Worm (Caenorhabditis elegans): ENCODE measurements around the gene pfk-1.1.
A peak's percentile ranks its signal among the peaks of the same experiment; 100 is the strongest.

Gene pfk-1.1

DNA sequence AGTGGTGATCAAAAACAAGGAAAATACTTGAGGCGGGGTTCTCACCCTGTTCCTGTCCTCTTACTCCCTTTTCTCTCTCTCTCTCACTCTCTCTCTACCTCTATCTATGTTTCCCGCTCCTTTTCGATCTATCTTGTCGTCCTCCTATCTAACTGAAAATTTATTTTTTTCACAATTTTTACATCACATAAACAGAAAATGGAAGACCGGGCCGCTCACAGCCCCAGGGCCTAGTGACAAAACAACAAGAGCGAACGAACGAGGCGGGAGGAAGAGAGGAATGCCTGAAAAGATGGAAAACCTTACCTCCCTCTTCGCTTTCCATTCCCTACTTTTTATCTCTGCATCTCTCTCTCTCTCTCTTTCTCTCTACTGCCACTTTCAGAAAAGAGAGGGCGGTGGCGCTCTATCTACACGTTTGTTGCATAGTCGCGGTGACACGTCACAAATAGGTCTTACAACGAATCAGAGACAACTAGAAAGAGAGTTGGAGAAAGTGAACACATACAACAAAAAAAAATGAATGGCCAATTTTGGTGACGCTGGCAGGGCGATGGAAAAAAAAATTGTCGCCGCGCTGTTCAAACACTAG is 30.2 kb downstream of the pfk-1.1 start:
- no peak for TF ChIP-seq sdc-2 (tag; optimal IDR thresholded peaks at IDR 0.05)
- no peak for TF ChIP-seq ztf-16 (tag; optimal IDR thresholded peaks at IDR 0.05)
- no peak for TF ChIP-seq tbx-7 (tag; optimal IDR thresholded peaks at IDR 0.05)
- no peak for TF ChIP-seq ref-2 (tag; optimal IDR thresholded peaks at IDR 0.05)
- TF ChIP-seq fkh-10 (GFP tag; optimal IDR thresholded peaks at IDR 0.05) = no peak
- TF ChIP-seq ahr-1 (tag; optimal IDR thresholded peaks at IDR 0.05) = no peak

DNA sequence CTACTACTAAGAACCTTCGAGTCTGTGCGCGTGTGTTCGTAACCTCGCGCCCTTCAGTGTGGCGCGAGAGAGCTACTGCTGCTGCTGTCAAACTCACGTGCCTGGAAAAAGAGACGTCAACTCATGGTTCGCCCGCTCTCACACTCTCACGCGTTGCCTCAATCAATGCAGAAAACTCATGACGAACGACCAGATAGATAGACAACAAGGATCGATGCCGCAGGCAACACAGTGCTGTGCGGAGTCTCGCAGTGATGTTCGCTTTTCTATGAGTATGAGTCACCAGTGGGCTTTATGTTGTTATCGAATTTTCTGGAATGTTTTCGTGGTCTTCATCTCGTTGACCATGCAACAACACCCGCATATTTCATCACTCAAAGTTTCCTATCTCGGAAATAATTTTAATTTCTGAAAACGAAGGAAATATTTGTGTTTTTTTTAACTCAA is 30.9 kb downstream of the pfk-1.1 start:
- peak; percentile 79 for TF ChIP-seq unc-55 (GFP tag; optimal IDR thresholded peaks at IDR 0.05)
- TF ChIP-seq ceh-18 (tag; optimal IDR thresholded peaks at IDR 0.05) = peak; percentile 21
- TF ChIP-seq ztf-16 (tag; optimal IDR thresholded peaks at IDR 0.05) = no peak
- TF ChIP-seq hlh-30 (tag; optimal IDR thresholded peaks at IDR 0.05; ENCODE audit: insufficient read depth) = peak; percentile 71

- TF ChIP-seq ceh-30 (tag; optimal IDR thresholded peaks at IDR 0.05) = no peak
- TF ChIP-seq hlh-30 (tag; optimal IDR thresholded peaks at IDR 0.05; ENCODE audit: insufficient read depth) = peak; percentile 32
- TF ChIP-seq gmeb-2 (tag; optimal IDR thresholded peaks at IDR 0.05) = no peak
Measured at ce11 chrX:2972272-2973042, 31.8 kb downstream of the pfk-1.1 start.

DNA sequence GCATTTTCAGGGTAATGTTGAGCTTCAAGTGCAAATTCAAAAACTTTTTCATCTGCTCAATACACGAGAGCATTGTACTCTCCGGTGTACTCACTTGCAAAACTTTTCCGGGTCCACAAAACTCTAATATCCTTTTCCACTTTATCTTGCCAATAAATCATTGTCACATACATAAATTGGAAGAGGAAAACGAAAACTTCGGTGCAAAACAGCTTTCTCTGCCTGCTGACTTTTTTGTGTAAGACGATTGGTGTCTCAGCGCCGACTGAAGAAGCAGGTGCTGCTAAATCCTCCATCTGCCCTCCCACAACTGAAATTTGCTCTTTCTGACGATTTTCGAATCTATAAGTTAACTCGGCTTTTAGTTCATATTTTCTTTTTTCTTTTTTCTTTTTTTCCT is 34.7 kb downstream of the pfk-1.1 start:
- TF ChIP-seq unc-55 (GFP tag; optimal IDR thresholded peaks at IDR 0.05) = peak; percentile 24
- no peak for TF ChIP-seq ceh-14 (tag; optimal IDR thresholded peaks at IDR 0.05)
- TF ChIP-seq rnt-1 (tag; optimal IDR thresholded peaks at IDR 0.05) = no peak
- no peak for TF ChIP-seq pax-1 (tag; optimal IDR thresholded peaks at IDR 0.05)
- no peak for TF ChIP-seq syd-9 (tag; optimal IDR thresholded peaks at IDR 0.05)

- TF ChIP-seq rnt-1 (tag; optimal IDR thresholded peaks at IDR 0.05) (no peak), dmd-4 (tag; optimal IDR thresholded peaks at IDR 0.05; ENCODE audit: borderline replicate concordance) (no peak), unc-86 (tag; optimal IDR thresholded peaks at IDR 0.05) (no peak), lin-11 (tag; optimal IDR thresholded peaks at IDR 0.05) (no peak), ets-4 (tag; optimal IDR thresholded peaks at IDR 0.05) (no peak), pat-9 (tag; optimal IDR thresholded peaks at IDR 0.05) (no peak), ceh-30 (tag; optimal IDR thresholded peaks at IDR 0.05) (no peak), pax-1 (tag; optimal IDR thresholded peaks at IDR 0.05) (no peak), ceh-19 (GFP tag; optimal IDR thresholded peaks at IDR 0.05) (no peak), fkh-6 (tag; optimal IDR thresholded peaks at IDR 0.05) (no peak), ztf-16 (tag; optimal IDR thresholded peaks at IDR 0.05) (no peak), elt-2 (tag; optimal IDR thresholded peaks at IDR 0.05) (no peak), che-1 (tag; optimal IDR thresholded peaks at IDR 0.05) (no peak), lim-6 (tag; optimal IDR thresholded peaks at IDR 0.05) (no peak), zip-5 (tag; optimal IDR thresholded peaks at IDR 0.05) (no peak)
Measured at ce11 chrX:2976148-2976547, 35.5 kb downstream of the pfk-1.1 start, which contains the start of gene aakg-3. Gene aakg-3 (plus strand): TSS chrX:2976448.

DNA sequence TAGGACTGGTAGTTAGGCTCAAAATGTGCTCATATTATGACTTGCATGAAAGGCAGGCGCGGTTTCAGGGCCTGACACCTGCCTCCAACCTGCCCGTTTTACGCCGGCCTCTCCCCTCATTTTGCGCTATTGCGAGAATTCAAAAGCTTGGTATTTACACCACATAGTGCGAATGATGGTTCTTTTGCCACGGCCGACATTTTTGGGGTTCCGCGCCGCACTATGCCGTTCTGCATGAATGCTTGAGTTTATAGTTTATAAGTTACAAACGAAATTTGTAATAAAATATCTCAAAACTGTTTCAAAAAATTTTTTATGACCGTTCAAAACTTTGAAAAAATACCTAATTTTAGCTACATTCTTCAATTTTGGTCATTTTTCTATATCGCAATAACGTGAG is 37.4 kb downstream of the pfk-1.1 start:
- TF ChIP-seq ceh-2 (tag; optimal IDR thresholded peaks at IDR 0.05) (no peak), ttx-3 (tag; optimal IDR thresholded peaks at IDR 0.05) (no peak), C08G9.2 (tag; optimal IDR thresholded peaks at IDR 0.05) (no peak), ets-4 (tag; optimal IDR thresholded peaks at IDR 0.05) (no peak), tbx-7 (tag; optimal IDR thresholded peaks at IDR 0.05) (no peak), ahr-1 (tag; optimal IDR thresholded peaks at IDR 0.05) (no peak)

Data from whole organism, late embryonic.